Worm (Caenorhabditis elegans): ENCODE results near the gene col-166.

The col-166 gene

DNA sequence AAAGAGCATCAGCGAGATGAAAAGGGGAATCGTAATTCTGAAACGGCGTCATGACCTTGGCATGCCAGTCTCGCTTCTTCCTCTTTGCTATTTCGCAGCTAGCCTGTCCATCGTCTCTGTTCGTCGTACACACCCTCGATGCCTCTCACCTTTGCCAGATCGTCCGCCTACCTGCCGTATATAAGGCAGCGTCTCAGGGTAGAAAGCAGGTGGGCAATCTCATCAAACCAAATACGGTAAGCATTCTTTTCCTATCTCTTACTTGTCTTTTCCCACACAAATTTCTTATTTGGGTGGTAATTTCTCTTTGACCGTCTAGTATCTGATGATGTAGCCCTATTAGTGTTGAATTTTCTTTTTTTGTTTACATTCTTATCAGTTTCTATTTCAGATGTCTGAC, at the start of gene col-166:
Gene col-166, plus strand, starts transcription at position 392 of the 400 bp plus-strand sequence.
- TF ChIP-seq blmp-1 (tag; optimal IDR thresholded peaks at IDR 0.05; ENCODE audit: insufficient read depth) (peak; percentile 30), nhr-12 (tag; optimal IDR thresholded peaks at IDR 0.05) (no peak), lin-13 (GFP tag; optimal IDR thresholded peaks at IDR 0.05) (peak; percentile 17), lin-39 (tag; optimal IDR thresholded peaks at IDR 0.05) (no peak), ama-1 (optimal IDR thresholded peaks at IDR 0.05) (peak; percentile 94), elt-1 (tag; optimal IDR thresholded peaks at IDR 0.05) (no peak), ztf-4 (tag; optimal IDR thresholded peaks at IDR 0.05) (no peak), nhr-77 (tag; optimal IDR thresholded peaks at IDR 0.05) (no peak), egl-27 (tag; optimal IDR thresholded peaks at IDR 0.05) (no peak), sma-3 (GFP tag; optimal IDR thresholded peaks at IDR 0.05) (peak; percentile 59), crh-2 (tag; optimal IDR thresholded peaks at IDR 0.05) (peak; percentile 16), sma-9 (GFP tag; optimal IDR thresholded peaks at IDR 0.05) (peak; percentile 38), sma-9 (tag; optimal IDR thresholded peaks at IDR 0.05) (no peak), fos-1 (tag; optimal IDR thresholded peaks at IDR 0.05) (no peak), zag-1 (tag; optimal IDR thresholded peaks at IDR 0.05) (no peak), Y55F3AM.14 (GFP tag; optimal IDR thresholded peaks at IDR 0.05) (no peak), mdl-1 (tag; optimal IDR thresholded peaks at IDR 0.05) (no peak), nhr-10 (tag; optimal IDR thresholded peaks at IDR 0.05) (no peak), R02D3.7 (tag; optimal IDR thresholded peaks at IDR 0.05) (no peak), mbf-1 (tag; optimal IDR thresholded peaks at IDR 0.05) (no peak), gmeb-1 (tag; optimal IDR thresholded peaks at IDR 0.05) (no peak), nhr-6 (tag; optimal IDR thresholded peaks at IDR 0.05) (no peak), ZK546.5 (tag; optimal IDR thresholded peaks at IDR 0.05) (no peak), ztf-1 (GFP tag; conservative IDR thresholded peaks at IDR 0.05) (no peak), aly-2 (tag; optimal IDR thresholded peaks at IDR 0.05) (no peak), nhr-21 (tag; optimal IDR thresholded peaks at IDR 0.05) (no peak), nhr-25 (tag; optimal IDR thresholded peaks at IDR 0.05) (peak; percentile 60), unc-39 (tag; optimal IDR thresholded peaks at IDR 0.05) (no peak), ceh-82 (tag; optimal IDR thresholded peaks at IDR 0.05) (no peak)

DNA sequence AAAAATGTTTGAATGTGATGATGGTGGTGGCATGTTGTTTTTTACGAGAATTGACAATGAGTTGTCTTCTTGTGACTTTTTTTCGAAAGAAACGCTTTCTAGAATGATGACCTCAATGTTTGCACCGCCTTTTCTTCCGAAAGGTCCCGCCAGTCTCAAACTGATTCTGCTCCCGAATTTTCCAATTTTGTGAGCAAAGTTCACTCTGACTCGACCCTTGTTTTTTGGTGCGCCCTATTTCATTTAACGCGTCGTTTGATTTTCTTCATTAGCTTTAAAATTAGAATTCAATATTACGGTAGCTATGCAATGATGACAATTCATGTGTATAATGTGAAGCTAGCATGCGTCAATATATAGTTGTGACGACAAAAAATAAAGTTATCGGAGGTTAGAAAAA, 49.1 kb upstream of the col-166 start, which contains the start of gene lite-1:
Gene lite-1, minus strand, starts transcription at position 101 of the 400 bp plus-strand sequence.
- TF ChIP-seq snpc-4 (tag; optimal IDR thresholded peaks at IDR 0.05): no peak
- TF ChIP-seq ceh-16 (tag; optimal IDR thresholded peaks at IDR 0.05): no peak
- TF ChIP-seq sma-3 (GFP tag; optimal IDR thresholded peaks at IDR 0.05): peak; percentile 27
- no peak for TF ChIP-seq mbf-1 (tag; optimal IDR thresholded peaks at IDR 0.05)
- TF ChIP-seq nhr-25 (tag; optimal IDR thresholded peaks at IDR 0.05): no peak
- no peak for TF ChIP-seq sem-4 (tag; optimal IDR thresholded peaks at IDR 0.05)
- TF ChIP-seq lin-11 (tag; optimal IDR thresholded peaks at IDR 0.05): no peak
- no peak for TF ChIP-seq nhr-11 (tag; optimal IDR thresholded peaks at IDR 0.05)

DNA sequence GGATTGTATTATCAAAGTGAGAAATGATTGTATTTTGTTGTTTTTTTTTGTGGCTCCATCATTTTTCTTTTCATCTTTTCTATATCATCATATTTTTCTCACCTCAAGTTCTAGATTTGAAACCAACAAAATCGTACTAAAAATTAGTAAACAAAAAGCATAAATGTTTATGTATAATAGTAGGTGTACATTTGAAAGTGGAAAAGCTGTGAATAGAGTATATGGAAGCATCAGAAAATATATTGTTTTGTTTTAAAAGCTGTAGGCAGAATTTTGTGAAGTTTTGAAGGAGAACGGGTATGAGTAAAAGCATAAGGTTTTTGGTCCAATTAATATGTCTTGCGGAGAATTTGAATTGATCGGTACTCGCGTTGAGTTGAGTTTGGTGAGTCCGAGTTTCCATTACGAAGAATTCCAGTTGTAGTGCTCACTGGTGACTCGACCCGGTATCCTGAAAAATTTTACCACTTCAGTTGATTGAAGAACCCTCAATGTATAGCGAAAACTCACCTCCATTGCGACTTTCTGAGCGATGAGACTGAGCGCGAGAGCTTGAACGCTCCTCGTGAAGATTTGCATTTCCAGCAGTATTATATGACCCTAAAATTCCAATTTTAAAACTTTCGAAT, 46.7 kb upstream of the col-166 start, which contains the start of gene C14F11.4:
Gene C14F11.4, minus strand, starts transcription at position 51 of the 629 bp plus-strand sequence.
- TF ChIP-seq nhr-77 (tag; optimal IDR thresholded peaks at IDR 0.05) (no peak), nhr-21 (tag; optimal IDR thresholded peaks at IDR 0.05) (no peak), unc-62 (GFP tag; optimal IDR thresholded peaks at IDR 0.05) (no peak), ztf-1 (GFP tag; conservative IDR thresholded peaks at IDR 0.05) (no peak)

DNA sequence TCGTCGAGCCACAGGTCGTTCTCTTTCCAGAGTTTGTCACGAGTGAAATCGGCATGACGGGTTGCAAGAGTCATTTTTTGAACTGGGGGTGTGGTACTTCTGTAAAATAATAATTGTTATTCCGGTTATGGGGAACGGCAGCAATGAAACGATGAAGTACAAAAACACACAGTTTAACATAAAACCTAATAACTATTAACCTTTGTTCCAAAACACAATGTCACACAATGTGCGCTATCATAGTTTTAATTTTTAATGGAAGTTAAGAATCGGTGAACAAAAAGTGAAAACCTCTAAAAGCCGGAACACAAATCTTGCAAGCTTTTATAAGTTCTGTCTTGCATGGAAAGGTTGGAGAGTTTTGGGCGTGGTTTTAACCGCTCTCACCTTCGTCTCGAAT, 44.4 kb upstream of the col-166 start, which contains the start of gene hsp-43:
Gene hsp-43, minus strand, starts transcription at position 101 of the 400 bp plus-strand sequence.
- TF ChIP-seq lsy-2 (tag; optimal IDR thresholded peaks at IDR 0.05): no peak

DNA sequence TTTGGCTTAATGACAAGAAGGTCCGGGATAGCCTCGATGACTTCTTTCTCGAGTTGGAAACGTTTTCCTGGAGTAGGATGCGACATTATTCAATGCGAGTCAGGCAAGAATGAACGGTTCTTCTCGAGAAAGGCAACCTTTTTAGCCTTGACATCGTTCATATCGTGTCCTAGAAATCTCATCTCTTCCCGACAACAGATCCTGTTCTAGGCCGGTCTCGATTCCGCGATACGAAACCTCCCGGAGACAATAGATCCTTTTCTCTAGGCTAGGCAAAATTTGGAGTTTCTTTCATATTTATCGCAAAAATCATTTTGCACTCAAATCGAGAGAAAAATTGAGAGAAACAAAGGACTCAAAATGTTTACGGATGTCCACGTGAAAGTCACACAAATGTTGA, 40.8 kb upstream of the col-166 start, which contains the start of gene rml-3:
Gene rml-3, minus strand, starts transcription at position 93 of the 400 bp plus-strand sequence.
- TF ChIP-seq gmeb-1 (tag; optimal IDR thresholded peaks at IDR 0.05): no peak
- TF ChIP-seq elt-1 (tag; optimal IDR thresholded peaks at IDR 0.05): peak; percentile 91
- peak; percentile 52 for TF ChIP-seq sma-9 (GFP tag; optimal IDR thresholded peaks at IDR 0.05)
- no peak for TF ChIP-seq sma-9 (tag; optimal IDR thresholded peaks at IDR 0.05)
- TF ChIP-seq zag-1 (tag; optimal IDR thresholded peaks at IDR 0.05): no peak
- no peak for TF ChIP-seq ztf-4 (tag; optimal IDR thresholded peaks at IDR 0.05)
- no peak for TF ChIP-seq ztf-11 (tag; optimal IDR thresholded peaks at IDR 0.05)

All from whole organism, L2 larva.